Fruit fly (Drosophila melanogaster): ENCODE results near the gene Cpr67B.

DNA sequence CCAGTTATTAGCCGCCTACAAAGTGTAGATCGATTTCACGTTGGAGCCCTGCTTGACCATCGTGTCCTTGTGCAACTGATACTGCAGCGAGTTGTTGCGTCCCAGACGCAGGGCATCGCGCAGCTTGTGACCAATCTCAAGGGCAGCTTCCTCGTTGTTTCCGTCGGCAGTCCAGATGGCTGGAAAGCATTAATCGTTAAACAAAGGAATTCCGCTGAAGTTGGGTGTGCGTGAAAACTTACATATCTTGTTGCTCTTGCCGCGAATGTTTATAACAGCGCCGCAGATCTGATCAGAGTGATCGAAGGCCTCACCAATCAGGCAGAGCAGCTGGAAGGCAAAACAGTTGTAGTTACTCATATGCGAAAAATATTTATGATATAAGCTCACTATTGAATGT, 4.7 kb upstream of the Cpr67B start:
- TF ChIP-seq insv (optimal IDR thresholded peaks at IDR 0.05) (no peak), Myc (optimal IDR thresholded peaks at IDR 0.05) (no peak), psq (optimal IDR thresholded peaks at IDR 0.05) (no peak), Sin3A (optimal IDR thresholded peaks at IDR 0.05) (no peak), ttk (optimal IDR thresholded peaks at IDR 0.05) (no peak)

Data from Kc167 (cell line).